Worm (Caenorhabditis elegans) whole organism, L3 larva: Measurements from ENCODE around the gene inft-2.

Experiments used
- daf-12 ChIP-seq: fragments of 150-350 bp; optimal IDR thresholded peaks from 2 replicates; lab custom pipeline; 2014; ENCODE audit warnings: missing biosample characterization, missing genetic modification reagents, missing genetic modification characterization
- egl-27 ChIP-seq: sonication (generic microtip); optimal IDR thresholded peaks from 4 replicates; lab custom pipeline; 2017; ENCODE audit warnings: missing biosample characterization, missing genetic modification reagents, missing genetic modification characterization
- elt-3 ChIP-seq, 3 experiments: fragments of 150-350 bp in 1 of 3; sonication (generic microtip) in 2 of 3; optimal IDR thresholded peaks; 2 replicates in 2 of 3; 4 replicates in 1 of 3; lab custom pipeline; 2014 to 2017; ENCODE audit warnings: missing biosample characterization in 3 of 3, missing genetic modification characterization in 3 of 3
- lin-15B ChIP-seq: fragments of 150-350 bp; optimal IDR thresholded peaks from 2 replicates; lab custom pipeline; 2014; ENCODE audit warnings: missing biosample characterization, missing genetic modification characterization
- mdl-1 ChIP-seq: fragments of 150-350 bp; optimal IDR thresholded peaks from 2 replicates; lab custom pipeline; 2014; ENCODE audit warnings: missing biosample characterization, missing genetic modification characterization
- nhr-25 ChIP-seq: sonication (generic microtip); optimal IDR thresholded peaks from 2 replicates; lab custom pipeline; 2017; ENCODE audit warnings: missing biosample characterization, missing genetic modification characterization
- snpc-4 ChIP-seq: fragments of 150-350 bp; optimal IDR thresholded peaks from 2 replicates; lab custom pipeline; 2014; ENCODE audit warnings: missing biosample characterization, missing genetic modification characterization
- ztf-11 ChIP-seq: fragments of 150-350 bp; optimal IDR thresholded peaks from 2 replicates; lab custom pipeline; 2014; ENCODE audit warnings: missing biosample characterization, missing genetic modification characterization

inft-2 gene

DNA sequence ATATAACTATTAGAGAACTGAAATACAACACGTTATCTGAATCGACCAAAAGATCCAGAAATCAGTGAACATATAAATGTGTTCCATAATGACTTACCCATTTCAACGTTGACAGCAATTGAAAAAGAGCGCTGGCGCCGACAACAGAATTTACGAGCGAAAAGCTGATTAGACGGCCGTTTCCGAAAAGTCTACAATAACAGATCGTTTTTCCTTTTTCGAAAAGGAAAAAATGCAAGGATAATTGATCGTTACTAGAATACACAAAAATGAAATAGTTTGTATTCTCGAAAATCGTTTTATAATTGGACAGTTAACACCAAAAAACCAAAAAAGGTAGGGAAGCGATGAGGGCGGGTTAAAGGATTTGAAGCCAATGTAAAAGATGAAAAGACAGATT is 51.5 kb downstream of the inft-2 start, which contains the start of gene srr-1:
TSS of gene srr-1 (minus strand) at position 101 of the 400 bp plus-strand sequence.
- no peak for TF ChIP-seq elt-3 (tag; optimal IDR thresholded peaks at IDR 0.05; lab: Kevin White, UChicago)
- no peak for TF ChIP-seq ztf-11 (tag; lab: Kevin White, UChicago)
- TF ChIP-seq snpc-4 (tag; lab: Kevin White, UChicago): no peak
- TF ChIP-seq egl-27: no peak
- TF ChIP-seq lin-15B: no peak
- no peak for TF ChIP-seq daf-12 (tag; lab: Kevin White, UChicago)
- no peak for TF ChIP-seq nhr-25 (tag; lab: Kevin White, UChicago)
- no peak for TF ChIP-seq mdl-1
- TF ChIP-seq, all 47 proteins: peak for 0
